Fruit fly (Drosophila melanogaster): Measurements from ENCODE around the gene Grip.

Grip gene

DNA sequence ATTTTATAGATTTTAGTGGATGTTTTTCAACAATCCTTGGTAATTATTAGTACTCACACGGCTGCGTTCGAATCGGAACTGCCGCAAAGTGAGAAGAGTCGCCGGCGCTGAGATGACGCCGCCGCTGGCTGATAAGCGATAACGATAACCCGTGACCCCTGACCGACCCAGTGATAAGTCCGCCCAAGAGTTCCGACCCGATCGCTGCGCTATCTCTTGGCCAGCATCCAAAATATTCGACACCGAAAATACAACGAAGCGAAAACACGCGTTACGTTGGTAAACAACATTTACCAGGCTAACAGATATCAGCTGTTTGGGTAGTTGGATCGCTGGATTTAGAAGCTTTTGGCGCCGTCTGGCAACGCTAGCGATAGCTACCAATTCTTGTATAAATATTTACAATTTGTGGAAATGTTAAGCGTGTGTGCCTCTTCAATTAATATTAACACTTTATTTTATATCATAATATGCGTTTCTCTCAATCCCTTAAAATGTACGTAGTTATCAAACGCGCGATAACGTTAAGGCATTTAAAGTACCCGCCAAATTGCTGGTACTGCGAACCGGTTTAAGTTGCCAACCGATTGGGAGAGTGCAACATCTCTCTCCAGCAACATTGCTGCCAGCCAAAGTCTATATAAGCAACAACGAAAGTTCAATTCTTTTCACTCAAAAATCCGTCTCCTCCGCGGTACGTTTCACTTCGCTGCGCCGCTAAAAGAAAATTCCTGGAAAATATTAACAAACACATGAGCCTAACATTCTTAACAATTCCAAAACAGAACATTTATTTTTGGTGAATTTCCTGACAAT, 49.4 kb upstream of the Grip start, which contains the start of the genes Shmt and CG3726 (continued):
- TF ChIP-seq CG16813 (GFP tag; IDR thresholded peaks at IDR 0.05; ENCODE audit: partially characterized antibody) (no peak), sna (GFP tag; IDR thresholded peaks at IDR 0.05; ENCODE audit: partially characterized antibody) (no peak), sr (GFP tag; IDR thresholded peaks at IDR 0.05) (no peak), CG6813 (GFP tag; optimal IDR thresholded peaks at IDR 0.05) (no peak), Elba2 (GFP tag; optimal IDR thresholded peaks at IDR 0.05) (no peak), inv (GFP tag; IDR thresholded peaks at IDR 0.05; ENCODE audit: partially characterized antibody) (no peak), CG15073 (GFP tag; optimal IDR thresholded peaks at IDR 0.05) (no peak), trh (GFP tag; optimal IDR thresholded peaks at IDR 0.05) (no peak), gcm2 (GFP tag; optimal IDR thresholded peaks at IDR 0.05) (no peak), CG4707 (GFP tag; optimal IDR thresholded peaks at IDR 0.05) (no peak), wor (GFP tag; IDR thresholded peaks at IDR 0.05) (no peak), Nf-YC (tag; optimal IDR thresholded peaks at IDR 0.05) (peak; percentile 3), CG7928 (GFP tag; optimal IDR thresholded peaks at IDR 0.05) (no peak), CG11398 (GFP tag; optimal IDR thresholded peaks at IDR 0.05) (no peak), Dbx (GFP tag; IDR thresholded peaks at IDR 0.05) (no peak; the same call in 2 of the 3 replicates), twi (tag; optimal IDR thresholded peaks at IDR 0.05) (no peak), zfh1 (GFP tag; IDR thresholded peaks at IDR 0.05) (no peak), al (GFP tag; IDR thresholded peaks at IDR 0.05) (no peak), jing (GFP tag; optimal IDR thresholded peaks at IDR 0.05) (no peak), Max (GFP tag; optimal IDR thresholded peaks at IDR 0.05) (no peak), chinmo (GFP tag; IDR thresholded peaks at IDR 0.05; ENCODE audit: partially characterized antibody) (no peak), otp (GFP tag; IDR thresholded peaks at IDR 0.05) (no peak), Six4 (GFP tag; optimal IDR thresholded peaks at IDR 0.05) (no peak), CHES-1-like (GFP tag; optimal IDR thresholded peaks at IDR 0.05) (no peak), Antp (GFP tag; optimal IDR thresholded peaks at IDR 0.05) (no peak), tll (GFP tag; optimal IDR thresholded peaks at IDR 0.05) (no peak), Opbp (GFP tag; IDR thresholded peaks at IDR 0.05; ENCODE audit: partially characterized antibody) (no peak), CG10543 (GFP tag; optimal IDR thresholded peaks at IDR 0.05) (no peak), jigr1 (GFP tag; IDR thresholded peaks at IDR 0.05) (no peak), CG30403 (GFP tag; optimal IDR thresholded peaks at IDR 0.05) (no peak), CG4282 (GFP tag; optimal IDR thresholded peaks at IDR 0.05) (no peak), z (GFP tag; IDR thresholded peaks at IDR 0.05) (peak; percentile 68; the same call in 1 of the 3 replicates), CG14710 (tag; optimal IDR thresholded peaks at IDR 0.05) (no peak), ATbp (GFP tag; optimal IDR thresholded peaks at IDR 0.05) (no peak), D (optimal IDR thresholded peaks at IDR 0.05) (no peak), D (GFP tag; optimal IDR thresholded peaks at IDR 0.05) (no peak), Gug (GFP tag; IDR thresholded peaks at IDR 0.05) (no peak), ssp (GFP tag; IDR thresholded peaks at IDR 0.05) (no peak), CG33557 (GFP tag; optimal IDR thresholded peaks at IDR 0.05) (no peak), CG8089 (GFP tag; optimal IDR thresholded peaks at IDR 0.05) (no peak), chm (GFP tag; IDR thresholded peaks at IDR 0.05) (peak; percentile 42; the same call in 1 of the 2 replicates), CG42726 (GFP tag; IDR thresholded peaks at IDR 0.05; ENCODE audit: partially characterized antibody) (no peak), CG13123 (GFP tag; optimal IDR thresholded peaks at IDR 0.05) (no peak), Scr (GFP tag; IDR thresholded peaks at IDR 0.05; ENCODE audit: partially characterized antibody) (no peak), esg (GFP tag; conservative IDR thresholded peaks at IDR 0.05) (no peak), CG6683 (GFP tag; optimal IDR thresholded peaks at IDR 0.05) (no peak), Atf-2 (GFP tag; optimal IDR thresholded peaks at IDR 0.05) (no peak), CG10366 (GFP tag; IDR thresholded peaks at IDR 0.05) (no peak), cato (GFP tag; optimal IDR thresholded peaks at IDR 0.05; ENCODE audit: borderline replicate concordance) (no peak), ranshi (GFP tag; IDR thresholded peaks at IDR 0.05) (no peak)
